Worm (Caenorhabditis elegans) whole organism, mixed stage, embryonic: ENCODE measurements around the gene yif-1.

Experiments
- blmp-1 ChIP-seq: fragments of 150-350 bp; optimal IDR thresholded peaks from 2 replicates; lab custom pipeline; 2014; ENCODE audit warnings: missing biosample characterization, missing genetic modification characterization
- lsy-2 ChIP-seq: fragments of 150-350 bp; optimal IDR thresholded peaks from 2 replicates; lab custom pipeline; 2014; ENCODE audit warnings: missing biosample characterization, missing genetic modification characterization
- nhr-76 ChIP-seq: sonication (generic microtip); optimal IDR thresholded peaks from 2 replicates; lab custom pipeline; 2017; ENCODE audit warnings: missing biosample characterization, missing genetic modification characterization
- pha-4 ChIP-seq: fragments of 150-350 bp; optimal IDR thresholded peaks from 2 replicates; lab custom pipeline; 2018; ENCODE audit warnings: missing biosample characterization, missing genetic modification reagents, missing genetic modification characterization
- unc-39 ChIP-seq: fragments of 150-350 bp; optimal IDR thresholded peaks from 2 replicates; lab custom pipeline; 2014; ENCODE audit warnings: missing biosample characterization, missing genetic modification characterization
- unc-62 ChIP-seq: fragments of 150-350 bp; optimal IDR thresholded peaks from 2 replicates; lab custom pipeline; 2014; ENCODE audit warnings: missing biosample characterization, missing genetic modification reagents, missing genetic modification characterization
- ztf-11 ChIP-seq: fragments of 150-350 bp; optimal IDR thresholded peaks from 2 replicates; lab custom pipeline; 2014; ENCODE audit warnings: missing biosample characterization, missing genetic modification characterization

DNA sequence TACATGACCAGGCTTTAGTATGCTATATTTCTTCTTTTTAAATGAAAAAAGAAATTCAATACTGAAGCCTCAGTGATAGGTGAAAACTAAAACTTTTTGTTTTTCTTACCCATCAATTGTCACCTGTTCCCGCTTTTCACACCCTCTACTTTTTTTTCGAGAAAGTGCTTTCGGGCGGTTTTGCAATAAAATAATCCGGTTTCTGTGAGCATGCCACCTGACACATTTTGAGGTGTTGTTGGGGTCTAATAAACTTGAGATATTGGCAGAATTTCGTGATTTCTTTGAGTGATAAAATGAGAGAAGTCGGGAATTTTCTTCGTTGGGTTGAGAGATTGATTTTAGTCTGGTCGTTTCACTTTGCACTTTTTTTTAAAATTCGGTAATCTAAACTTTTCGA, 5.3 kb upstream of the yif-1 start:
- TF ChIP-seq ztf-11 (tag; lab: Kevin White, UChicago) (no peak), unc-39 (tag; lab: Kevin White, UChicago) (no peak), pha-4 (tag; lab: Kevin White, UChicago) (no peak), nhr-76 (tag; lab: Kevin White, UChicago) (no peak), lsy-2 (tag; lab: Kevin White, UChicago) (no peak), unc-62 (GFP tag; lab: Kevin White, UChicago) (no peak), blmp-1 (tag; lab: Kevin White, UChicago) (no peak)
